Fruit fly (Drosophila melanogaster) whole organism, embryonic: ENCODE data around the gene Rh50.

Source experiments
- CG11456 ChIP-seq: fragments of 200-800 bp; sonication (Bioruptor generic); IDR thresholded peaks from 3 replicates; pipeline ENCODE4 v1.3.6; 2022; ENCODE audit warnings: missing biosample characterization, missing genetic modification characterization
- CG11696 ChIP-seq: fragments of 200-800 bp; sonication (Bioruptor generic); IDR thresholded peaks from 2 replicates; pipeline ENCODE4 v1.3.6; 2022; ENCODE audit warnings: missing biosample characterization, missing genetic modification characterization
- CG14441 ChIP-seq: fragments of 200-800 bp; sonication (Bioruptor generic); IDR thresholded peaks from 2 replicates; pipeline ENCODE4 v1.3.6; 2022; ENCODE audit warnings: missing biosample characterization, missing genetic modification characterization
- CG14965 ChIP-seq: fragments of 200-800 bp; sonication (Bioruptor generic); optimal IDR thresholded peaks from 2 replicates; lab custom pipeline; 2016; ENCODE audit warnings: missing biosample characterization, missing genetic modification characterization, borderline replicate concordance
- CG15514 ChIP-seq: fragments of 200-800 bp; sonication (Bioruptor generic); optimal IDR thresholded peaks from 3 replicates; lab custom pipeline; 2017; ENCODE audit warnings: missing biosample characterization, missing genetic modification characterization, mild to moderate bottlenecking, moderate library complexity, missing genetic modification reagents
- CG2116 ChIP-seq: fragments of 200-800 bp; sonication (Bioruptor generic); optimal IDR thresholded peaks from 3 replicates; lab custom pipeline; 2018; ENCODE audit warnings: missing biosample characterization, mild to moderate bottlenecking, missing genetic modification characterization
- CG2199 ChIP-seq: fragments of 200-800 bp; sonication (Bioruptor generic); IDR thresholded peaks from 3 replicates; pipeline ENCODE4 v1.3.6; 2022; ENCODE audit warnings: missing biosample characterization, missing genetic modification characterization
- CG2889 ChIP-seq: fragments of 200-800 bp; sonication (Bioruptor generic); IDR thresholded peaks from 3 replicates; pipeline ENCODE4 v1.3.6; 2022; ENCODE audit warnings: missing biosample characterization, missing genetic modification characterization
- CG30020 ChIP-seq: fragments of 200-800 bp; optimal IDR thresholded peaks from 2 replicates; lab custom pipeline; 2019; ENCODE audit warnings: missing biosample characterization, mild to moderate bottlenecking, missing genetic modification characterization, moderate library complexity
- CG3995 ChIP-seq: fragments of 200-800 bp; sonication (Bioruptor generic); optimal IDR thresholded peaks from 3 replicates; lab custom pipeline; 2016; ENCODE audit warnings: missing biosample characterization, missing genetic modification characterization
- CG43689 ChIP-seq: fragments of 200-800 bp; sonication (Bioruptor generic); IDR thresholded peaks from 2 replicates; pipeline ENCODE4 v1.3.6; 2022; ENCODE audit warnings: missing biosample characterization, missing genetic modification characterization
- CG7372 ChIP-seq: fragments of 200-800 bp; sonication (Bioruptor generic); IDR thresholded peaks from 2 replicates; pipeline ENCODE4 v1.3.6; 2022; ENCODE audit warnings: missing biosample characterization, missing genetic modification characterization
- CG7786 ChIP-seq: fragments of 200-800 bp; sonication (Bioruptor generic); optimal IDR thresholded peaks from 2 replicates; lab custom pipeline; 2016; ENCODE audit warnings: missing biosample characterization, missing genetic modification characterization
- CG8290 ChIP-seq, 3 experiments: fragments of 200-800 bp; sonication (Bioruptor generic); optimal IDR thresholded peaks; 2 replicates each; lab custom pipeline; 2016 to 2019; ENCODE audit warnings: missing biosample characterization in 3 of 3, missing genetic modification characterization in 3 of 3, mild to moderate bottlenecking in 2 of 3, moderate library complexity in 1 of 3
- CrebB ChIP-seq: fragments of 200-800 bp; sonication (Bioruptor generic); optimal IDR thresholded peaks from 3 replicates; lab custom pipeline; 2018; ENCODE audit warnings: missing biosample characterization, mild to moderate bottlenecking, missing genetic modification characterization
- Eip74EF ChIP-seq, 2 experiments: fragments of 200-800 bp in 1 of 2; fragments of >200 bp in 1 of 2; sonication (Bioruptor generic) in 1 of 2; optimal IDR thresholded peaks; 2 replicates each; lab custom pipeline; 2017 to 2019; ENCODE audit warnings: missing biosample characterization in 2 of 2, missing genetic modification characterization in 2 of 2, mild to moderate bottlenecking in 1 of 2, moderate library complexity in 1 of 2
- GATAe ChIP-seq: fragments of 200-800 bp; sonication (Bioruptor generic); conservative IDR thresholded peaks from 2 replicates; pipeline ENCODE4 v1.3.6; 2022; ENCODE audit warnings: missing biosample characterization, missing genetic modification characterization
- Gsc ChIP-seq: fragments of 200-800 bp; sonication (Bioruptor generic); IDR thresholded peaks from 2 replicates; pipeline ENCODE4 v1.3.6; 2022; ENCODE audit warnings: missing biosample characterization, missing genetic modification characterization
- Hr78 ChIP-seq, 2 experiments: fragments of 200-800 bp in 1 of 2; fragments of >200 bp in 1 of 2; sonication (Bioruptor generic) in 1 of 2; optimal IDR thresholded peaks; 2 replicates each; lab custom pipeline; 2017 to 2019; ENCODE audit warnings: missing biosample characterization in 2 of 2, missing genetic modification characterization in 2 of 2, mild to moderate bottlenecking in 1 of 2, moderate library complexity in 1 of 2
- Jarid2 ChIP-seq: fragments of 200-800 bp; sonication (Bioruptor generic); optimal IDR thresholded peaks from 3 replicates; lab custom pipeline; 2017; ENCODE audit warnings: mild to moderate bottlenecking, missing biosample characterization, missing genetic modification reagents, missing genetic modification characterization
- Mrtf ChIP-seq: fragments of 200-800 bp; sonication (Bioruptor generic); IDR thresholded peaks from 3 replicates; pipeline ENCODE4 v1.3.6; 2022; ENCODE audit warnings: missing biosample characterization, missing genetic modification characterization
- Nf-YB ChIP-seq: fragments of 200-800 bp; sonication (Bioruptor generic); optimal IDR thresholded peaks from 3 replicates; lab custom pipeline; 2019; ENCODE audit warnings: missing biosample characterization, mild to moderate bottlenecking, missing genetic modification characterization, moderate library complexity
- Oli ChIP-seq: fragments of 200-800 bp; sonication (Bioruptor generic); optimal IDR thresholded peaks from 2 replicates; lab custom pipeline; 2018; ENCODE audit warnings: missing biosample characterization, mild to moderate bottlenecking, missing genetic modification characterization, moderate library complexity
- Rfx ChIP-seq: fragments of 200-800 bp; sonication (Bioruptor generic); IDR thresholded peaks from 2 replicates; pipeline ENCODE4 v1.3.6; 2022; ENCODE audit warnings: missing biosample characterization, missing genetic modification characterization
- Sox102F ChIP-seq: fragments of 200-800 bp; sonication (Bioruptor generic); optimal IDR thresholded peaks from 2 replicates; lab custom pipeline; 2018; ENCODE audit warnings: missing biosample characterization, mild to moderate bottlenecking, missing genetic modification characterization, moderate library complexity
- TFAM ChIP-seq: fragments of 200-800 bp; sonication (Bioruptor generic); optimal IDR thresholded peaks from 2 replicates; lab custom pipeline; 2017; ENCODE audit warnings: missing biosample characterization, missing genetic modification characterization, inconsistent platforms
- Taf1 ChIP-seq: fragments of 200-800 bp; sonication (Bioruptor generic); IDR thresholded peaks from 2 replicates; pipeline ENCODE4 v1.3.6; 2022; ENCODE audit warnings: missing biosample characterization, missing genetic modification characterization
- Trl ChIP-seq, 3 experiments: fragments of >200 bp in 2 of 3; fragments of 200-800 bp in 1 of 3; sonication (Bioruptor generic) in 1 of 3; optimal IDR thresholded peaks; 2 replicates in 1 of 3; 3 replicates in 2 of 3; lab custom pipeline; 2016 to 2017; ENCODE audit warnings: missing biosample characterization in 1 of 3, missing genetic modification characterization in 1 of 3
- amos ChIP-seq: fragments of 200-800 bp; sonication (Bioruptor generic); IDR thresholded peaks from 2 replicates; pipeline ENCODE4 v1.3.6; 2022; ENCODE audit warnings: missing biosample characterization, missing genetic modification characterization; ENCODE audit not compliant: partially characterized antibody
- az2 ChIP-seq: fragments of 200-800 bp; sonication (Bioruptor generic); optimal IDR thresholded peaks from 3 replicates; lab custom pipeline; 2016; ENCODE audit warnings: missing biosample characterization, missing genetic modification characterization
- cato ChIP-seq: fragments of 200-800 bp; sonication (Bioruptor generic); optimal IDR thresholded peaks from 2 replicates; lab custom pipeline; 2016; ENCODE audit warnings: missing biosample characterization, missing genetic modification characterization, borderline replicate concordance
- chinmo ChIP-seq: fragments of 200-800 bp; sonication (Bioruptor generic); IDR thresholded peaks from 4 replicates; pipeline ENCODE4 v1.3.6; 2022; ENCODE audit warnings: missing biosample characterization, missing genetic modification characterization; ENCODE audit not compliant: partially characterized antibody
- ci ChIP-seq: fragments of 200-800 bp; sonication (Bioruptor generic); IDR thresholded peaks from 3 replicates; pipeline ENCODE4 v1.3.6; 2022; ENCODE audit warnings: missing biosample characterization, missing genetic modification characterization
- ftz-f1 ChIP-seq: fragments of 200-800 bp; sonication (Bioruptor generic); optimal IDR thresholded peaks from 2 replicates; lab custom pipeline; 2016; ENCODE audit warnings: missing biosample characterization, missing genetic modification characterization
- her ChIP-seq: fragments of 200-800 bp; sonication (Bioruptor generic); optimal IDR thresholded peaks from 2 replicates; lab custom pipeline; 2016; ENCODE audit warnings: missing biosample characterization, missing genetic modification characterization
- lab ChIP-seq: fragments of 200-800 bp; sonication (Bioruptor generic); optimal IDR thresholded peaks from 3 replicates; lab custom pipeline; 2017; ENCODE audit warnings: missing biosample characterization, missing genetic modification characterization, mild to moderate bottlenecking, moderate library complexity, missing genetic modification reagents
- lbe ChIP-seq: fragments of 200-800 bp; sonication (Bioruptor generic); optimal IDR thresholded peaks from 2 replicates; lab custom pipeline; 2016; ENCODE audit warnings: missing biosample characterization, mild to moderate bottlenecking, missing genetic modification characterization
- row ChIP-seq: fragments of 200-800 bp; sonication (Bioruptor generic); IDR thresholded peaks from 3 replicates; pipeline ENCODE4 v1.3.6; 2022; ENCODE audit warnings: missing biosample characterization, missing genetic modification characterization
- sens ChIP-seq: fragments of 200-800 bp; sonication (Bioruptor generic); peaks from one replicate; lab custom pipeline; 2016; ENCODE audit warnings: missing biosample characterization, missing genetic modification characterization
- zen ChIP-seq: fragments of 200-800 bp; sonication (Bioruptor generic); optimal IDR thresholded peaks from 3 replicates; lab custom pipeline; 2018; ENCODE audit warnings: missing biosample characterization, mild to moderate bottlenecking, missing genetic modification characterization, moderate library complexity

The Rh50 gene

DNA sequence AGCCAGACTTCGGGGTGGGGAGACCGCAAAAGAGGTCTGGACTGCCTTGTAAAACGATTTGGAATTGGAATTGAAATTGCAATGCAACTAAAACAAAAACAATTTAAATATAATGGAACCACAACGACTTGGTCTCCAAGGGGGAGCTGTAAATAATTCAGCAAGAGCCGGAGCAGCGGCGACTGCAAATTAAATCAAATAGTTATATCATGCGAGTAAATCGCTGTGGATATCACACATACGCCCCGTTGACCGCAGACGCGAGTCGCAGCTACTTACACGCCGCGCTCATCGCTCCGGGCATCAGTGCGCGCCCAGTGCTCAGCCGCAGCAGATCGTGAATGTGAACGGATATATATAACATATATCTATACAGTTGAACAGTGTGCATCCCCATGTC, at the start of gene Rh50:
Gene Rh50, plus strand, starts transcription at position 301 of the 400 bp plus-strand sequence.
- TF ChIP-seq CG7372 = 0 out of 2 replicates have a peak, but pooled peaks have one; percentile 28
- no peak for TF ChIP-seq TFAM (GFP tag; lab: Kevin White, UChicago)
- peak; percentile 10 for TF ChIP-seq sens (GFP tag; lab: Kevin White, UChicago)

DNA sequence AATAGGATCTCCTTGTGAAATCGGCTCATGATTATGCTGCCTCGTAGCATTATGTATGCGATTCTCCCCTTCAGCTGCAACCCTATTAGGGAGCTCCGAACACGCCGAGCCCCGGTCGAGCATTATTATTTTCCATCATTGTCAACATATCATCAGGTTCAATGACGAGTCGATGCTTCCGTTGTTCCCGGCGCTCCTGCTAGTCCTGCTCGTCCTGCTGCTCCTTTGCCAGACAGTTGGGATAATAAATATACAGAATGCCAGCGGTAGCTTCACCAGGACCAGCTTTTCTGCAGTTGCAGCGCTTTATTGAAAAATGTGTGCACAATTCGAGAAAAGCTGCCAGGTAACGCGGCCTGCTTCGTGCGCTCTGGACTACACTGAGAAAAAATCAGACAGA, 49.8 kb upstream of the Rh50 start, which contains the start of gene CG32235:
Gene CG32235, minus strand, starts transcription at position 101 of the 400 bp plus-strand sequence.
- no peak for TF ChIP-seq lbe (GFP tag; lab: Kevin White, UChicago)
- no peak for TF ChIP-seq Oli (tag; lab: Kevin White, UChicago)
- no peak for TF ChIP-seq her (GFP tag; lab: Kevin White, UChicago)
- TF ChIP-seq CG11456 (GFP tag; lab: Robert Waterston, UW) = no peak
- TF ChIP-seq CG14965 (GFP tag; lab: Kevin White, UChicago) = no peak
- TF ChIP-seq CG2889 = no peak

DNA sequence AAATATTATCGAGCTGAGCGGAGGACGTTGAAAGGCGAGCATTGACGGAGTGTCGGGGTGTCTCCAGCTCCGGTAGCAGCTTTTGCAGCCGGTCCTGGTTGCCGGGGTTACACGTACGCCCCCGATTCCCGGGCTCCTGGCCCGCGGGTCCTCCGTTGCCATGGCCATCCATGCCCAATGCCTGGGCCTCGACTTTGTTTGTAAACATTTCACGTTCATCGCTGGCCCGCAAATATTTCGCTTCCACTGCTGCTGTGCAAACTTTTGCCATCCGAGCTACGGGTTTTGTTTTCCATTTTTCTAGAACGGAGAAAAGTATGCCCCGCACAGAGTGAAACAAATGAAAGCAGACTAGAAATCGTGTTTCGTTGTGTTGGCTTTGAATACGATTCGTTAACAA, 49.2 kb upstream of the Rh50 start, which contains the start of gene Dnah3:
Gene Dnah3, plus strand, starts transcription at position 301 of the 400 bp plus-strand sequence.
- TF ChIP-seq Rfx (0 out of 2 replicates have a peak, but pooled peaks have one; percentile 43), CG30020 (tag; lab: Kevin White, UChicago) (no peak), Eip74EF (GFP tag; optimal IDR thresholded peaks at IDR 0.05; lab: Kevin White, UChicago) (no peak), az2 (no peak)

DNA sequence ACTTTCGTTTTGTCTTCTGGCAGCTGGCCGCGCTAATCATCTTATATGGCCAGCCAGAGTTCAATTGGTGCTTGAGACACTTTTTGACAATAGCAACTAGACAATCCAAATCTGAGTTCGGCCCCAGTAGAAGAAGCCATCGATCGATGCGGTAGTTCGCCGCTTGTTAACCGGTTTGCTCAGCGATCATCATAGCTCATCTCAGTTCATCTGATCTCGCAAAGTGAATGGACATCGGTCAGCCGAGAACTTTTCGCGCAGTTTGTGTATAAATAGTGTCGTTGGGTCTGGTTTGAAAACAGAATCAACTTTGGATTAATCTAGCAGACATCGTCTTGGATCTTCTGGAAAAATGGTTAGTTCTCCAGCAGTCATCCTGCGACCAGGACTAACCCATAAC, 13.6 kb upstream of the Rh50 start, which contains the start of gene CG13705:
Gene CG13705, plus strand, starts transcription at position 301 of the 400 bp plus-strand sequence.
- TF ChIP-seq Taf1 (no peak), CG2199 (GFP tag; lab: Robert Waterston, UW) (no peak), Gsc (GFP tag; lab: Robert Waterston, UW) (no peak), row (GFP tag; lab: Robert Waterston, UW) (no peak), ftz-f1 (GFP tag; lab: Kevin White, UChicago) (no peak), CG2116 (GFP tag; lab: Kevin White, UChicago) (no peak), CG43689 (GFP tag; lab: Robert Waterston, UW) (no peak), ci (GFP tag; lab: Robert Waterston, UW) (no peak), Trl (optimal IDR thresholded peaks at IDR 0.05; lab: Kevin White, UChicago) (no peak), Trl (GFP tag; optimal IDR thresholded peaks at IDR 0.05; lab: Kevin White, UChicago) (no peak), CG7786 (GFP tag; lab: Kevin White, UChicago) (no peak), CG11696 (no peak), CrebB (tag; lab: Kevin White, UChicago) (no peak), Nf-YB (GFP tag; lab: Kevin White, UChicago) (no peak), zen (tag; lab: Kevin White, UChicago) (no peak), Mrtf (GFP tag; lab: Robert Waterston, UW) (no peak), CG14441 (GFP tag; lab: Robert Waterston, UW) (no peak), CG3995 (no peak)
- TF ChIP-seq, all 482 proteins: peak for 0

DNA sequence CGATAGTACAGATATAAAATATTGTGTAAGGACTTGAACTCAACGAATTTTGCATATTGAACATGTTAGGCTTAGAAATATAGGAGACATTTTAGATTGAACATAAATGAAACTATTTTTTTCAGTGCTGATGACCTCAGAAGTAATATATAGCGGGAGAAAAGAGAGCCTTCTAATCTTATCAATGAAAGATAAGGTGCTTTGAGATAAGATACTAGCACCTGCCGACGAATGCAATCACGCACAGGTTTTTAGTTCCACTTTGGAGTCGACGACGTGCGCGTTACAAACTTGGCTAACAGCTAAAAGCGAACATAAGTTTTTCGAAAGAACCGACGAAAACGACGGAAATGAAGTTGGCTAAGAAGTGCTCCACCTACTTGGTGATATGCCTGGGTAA, 11.5 kb upstream of the Rh50 start, which contains the start of gene hoka:
Gene hoka, plus strand, starts transcription at position 254 of the 400 bp plus-strand sequence.
- TF ChIP-seq chinmo (GFP tag; lab: Robert Waterston, UW) (0 out of 4 replicates have a peak, but pooled peaks have one; percentile 44), Jarid2 (GFP tag; lab: Kevin White, UChicago) (peak; percentile 2), lbe (GFP tag; lab: Kevin White, UChicago) (no peak), CG8290 (GFP tag; optimal IDR thresholded peaks at IDR 0.05; lab: Kevin White, UChicago) (no peak), CG8290 (tag; optimal IDR thresholded peaks at IDR 0.05; lab: Kevin White, UChicago) (peak in 1 of 2 experiments; percentile 1), row (GFP tag; lab: Robert Waterston, UW) (peak; percentile 39; the same call in 1 of the 3 replicates), Sox102F (no peak), CG15514 (GFP tag; lab: Kevin White, UChicago) (peak; percentile 8), GATAe (GFP tag; lab: Robert Waterston, UW) (peak; percentile 94), Hr78 (GFP tag; optimal IDR thresholded peaks at IDR 0.05; lab: Kevin White, UChicago) (peak in 1 of 2 experiments; percentile 57), amos (GFP tag; lab: Robert Waterston, UW) (no peak), lab (peak; percentile 18), cato (GFP tag; lab: Kevin White, UChicago) (no peak)
